Fruit fly (Drosophila melanogaster) whole organism, embryonic: ENCODE results near the gene CG9577.

ENCODE experiments used
- B-H2 ChIP-seq: fragments of 200-800 bp; sonication (Bioruptor generic); optimal IDR thresholded peaks from 2 replicates; lab custom pipeline; 2018; ENCODE audit warnings: missing biosample characterization, mild to moderate bottlenecking, missing genetic modification characterization
- Bteb2 ChIP-seq: fragments of 200-800 bp; sonication (Bioruptor generic); optimal IDR thresholded peaks from 2 replicates; lab custom pipeline; 2016; ENCODE audit warnings: missing biosample characterization, missing genetic modification characterization
- CG10431 ChIP-seq: fragments of 200-800 bp; sonication (Bioruptor generic); optimal IDR thresholded peaks from 3 replicates; lab custom pipeline; 2018; ENCODE audit warnings: missing biosample characterization, mild to moderate bottlenecking, missing genetic modification characterization
- CG10565 ChIP-seq: fragments of 200-800 bp; sonication (Bioruptor generic); optimal IDR thresholded peaks from 3 replicates; lab custom pipeline; 2016; ENCODE audit warnings: missing biosample characterization, mild to moderate bottlenecking, missing genetic modification characterization
- CG12104 ChIP-seq: fragments of 200-800 bp; sonication (Bioruptor generic); optimal IDR thresholded peaks from 3 replicates; lab custom pipeline; 2016; ENCODE audit warnings: missing biosample characterization, missing genetic modification characterization
- CG1233 ChIP-seq: fragments of 200-800 bp; sonication (Bioruptor generic); optimal IDR thresholded peaks from 4 replicates; lab custom pipeline; 2018; ENCODE audit warnings: missing biosample characterization, mild to moderate bottlenecking, missing genetic modification characterization
- CG12391 ChIP-seq: fragments of 200-800 bp; sonication (Bioruptor generic); optimal IDR thresholded peaks from 3 replicates; lab custom pipeline; 2018; ENCODE audit warnings: missing biosample characterization, mild to moderate bottlenecking, missing genetic modification characterization, moderate library complexity
- CG12769 ChIP-seq: fragments of 200-800 bp; sonication (Bioruptor generic); optimal IDR thresholded peaks from 2 replicates; lab custom pipeline; 2019; ENCODE audit warnings: missing biosample characterization, mild to moderate bottlenecking, missing genetic modification characterization, moderate library complexity
- CG14441 ChIP-seq: fragments of 200-800 bp; sonication (Bioruptor generic); IDR thresholded peaks from 2 replicates; pipeline ENCODE4 v1.3.6; 2022; ENCODE audit warnings: missing biosample characterization, missing genetic modification characterization
- CG15269 ChIP-seq: fragments of 200-800 bp; sonication (Bioruptor generic); optimal IDR thresholded peaks from 2 replicates; lab custom pipeline; 2018; ENCODE audit warnings: missing biosample characterization, mild to moderate bottlenecking, missing genetic modification characterization, moderate library complexity
- CG18476 ChIP-seq: fragments of 200-800 bp; sonication (Bioruptor generic); optimal IDR thresholded peaks from 2 replicates; lab custom pipeline; 2016; ENCODE audit warnings: missing biosample characterization, mild to moderate bottlenecking, missing genetic modification characterization
- CG2129 ChIP-seq: fragments of 200-800 bp; sonication (Bioruptor generic); IDR thresholded peaks from 2 replicates; pipeline ENCODE4 v1.3.6; 2022; ENCODE audit warnings: missing biosample characterization, missing genetic modification characterization; ENCODE audit not compliant: partially characterized antibody
- CoRest ChIP-seq: fragments of 200-800 bp; sonication (Bioruptor generic); optimal IDR thresholded peaks from 3 replicates; lab custom pipeline; 2018; ENCODE audit warnings: missing biosample characterization, mild to moderate bottlenecking, missing genetic modification characterization, moderate library complexity
- CrebB ChIP-seq: fragments of 200-800 bp; sonication (Bioruptor generic); optimal IDR thresholded peaks from 3 replicates; lab custom pipeline; 2018; ENCODE audit warnings: missing biosample characterization, mild to moderate bottlenecking, missing genetic modification characterization
- Dip3 ChIP-seq: fragments of 200-800 bp; sonication (Bioruptor generic); optimal IDR thresholded peaks from 3 replicates; lab custom pipeline; 2016; ENCODE audit warnings: missing biosample characterization, missing genetic modification characterization
- Gug ChIP-seq: fragments of 200-800 bp; sonication (Bioruptor generic); IDR thresholded peaks from 4 replicates; pipeline ENCODE4 v1.3.6; 2022; ENCODE audit warnings: missing biosample characterization, missing genetic modification characterization
- HLH4C ChIP-seq: fragments of 200-800 bp; sonication (Bioruptor generic); IDR thresholded peaks from 3 replicates; pipeline ENCODE4 v1.3.6; 2022; ENCODE audit warnings: missing biosample characterization, missing genetic modification characterization; ENCODE audit not compliant: partially characterized antibody
- Hmr ChIP-seq: fragments of 200-800 bp; sonication (Bioruptor generic); optimal IDR thresholded peaks from 3 replicates; lab custom pipeline; 2017; ENCODE audit warnings: mild to moderate bottlenecking, missing biosample characterization, missing genetic modification reagents, missing genetic modification characterization
- Hr3 ChIP-seq: fragments of 200-800 bp; sonication (Bioruptor generic); optimal IDR thresholded peaks from 3 replicates; lab custom pipeline; 2016; ENCODE audit warnings: missing biosample characterization, missing genetic modification characterization
- MBD-R2 ChIP-seq: fragments of 200-800 bp; sonication (Bioruptor generic); IDR thresholded peaks from 2 replicates; pipeline ENCODE4 v1.3.6; 2022; ENCODE audit warnings: missing biosample characterization, missing genetic modification characterization
- PHDP ChIP-seq: fragments of 200-800 bp; sonication (Bioruptor generic); optimal IDR thresholded peaks from 3 replicates; lab custom pipeline; 2018; ENCODE audit warnings: missing biosample characterization, mild to moderate bottlenecking, missing genetic modification characterization, moderate library complexity
- Six4 ChIP-seq: fragments of 200-800 bp; sonication (Bioruptor generic); optimal IDR thresholded peaks from 2 replicates; lab custom pipeline; 2016; ENCODE audit warnings: missing biosample characterization, missing genetic modification characterization
- Sry-δ ChIP-seq: fragments of 200-800 bp; sonication (Bioruptor generic); optimal IDR thresholded peaks from 2 replicates; lab custom pipeline; 2016; ENCODE audit warnings: missing biosample characterization, missing genetic modification characterization
- Stat92E ChIP-seq, 3 experiments: fragments of >200 bp in 2 of 3; fragments of 200-800 bp in 1 of 3; sonication (Bioruptor generic) in 1 of 3; optimal IDR thresholded peaks; 2 replicates each; lab custom pipeline; 2017 to 2019; ENCODE audit warnings: missing biosample characterization in 3 of 3, missing genetic modification characterization in 3 of 3, mild to moderate bottlenecking in 1 of 3, moderate library complexity in 1 of 3
- abd-A ChIP-seq: fragments of 200-800 bp; sonication (Bioruptor generic); optimal IDR thresholded peaks from 3 replicates; lab custom pipeline; 2019; ENCODE audit warnings: missing biosample characterization, mild to moderate bottlenecking, missing genetic modification characterization, moderate library complexity
- ara ChIP-seq: fragments of 200-800 bp; sonication (Bioruptor generic); IDR thresholded peaks from 2 replicates; pipeline ENCODE4 v1.3.6; 2022; ENCODE audit warnings: missing biosample characterization, missing genetic modification characterization
- ase ChIP-seq: fragments of 200-800 bp; sonication (Bioruptor generic); IDR thresholded peaks from 3 replicates; pipeline ENCODE4 v1.3.6; 2022; ENCODE audit warnings: missing biosample characterization, missing genetic modification characterization
- chinmo ChIP-seq: fragments of 200-800 bp; sonication (Bioruptor generic); IDR thresholded peaks from 4 replicates; pipeline ENCODE4 v1.3.6; 2022; ENCODE audit warnings: missing biosample characterization, missing genetic modification characterization; ENCODE audit not compliant: partially characterized antibody
- fd96Cb ChIP-seq: fragments of 200-800 bp; sonication (Bioruptor generic); optimal IDR thresholded peaks from 2 replicates; lab custom pipeline; 2018; ENCODE audit warnings: missing biosample characterization, mild to moderate bottlenecking, missing genetic modification characterization, moderate library complexity
- gsb ChIP-seq: fragments of 200-800 bp; sonication (Bioruptor generic); IDR thresholded peaks from 2 replicates; pipeline ENCODE4 v1.3.6; 2022; ENCODE audit warnings: missing biosample characterization, missing genetic modification characterization
- ham ChIP-seq: fragments of 200-800 bp; sonication (Bioruptor generic); IDR thresholded peaks from 2 replicates; pipeline ENCODE4 v1.3.6; 2022; ENCODE audit warnings: missing biosample characterization, missing genetic modification characterization
- hbn ChIP-seq: fragments of 200-800 bp; sonication (Bioruptor generic); IDR thresholded peaks from 2 replicates; pipeline ENCODE4 v1.3.6; 2022; ENCODE audit warnings: missing biosample characterization, missing genetic modification characterization; ENCODE audit not compliant: partially characterized antibody
- ken ChIP-seq: fragments of 200-800 bp; sonication (Bioruptor generic); IDR thresholded peaks from 3 replicates; pipeline ENCODE4 v1.3.6; 2022; ENCODE audit warnings: missing biosample characterization, missing genetic modification characterization
- nmo ChIP-seq: fragments of 200-800 bp; sonication (Bioruptor generic); optimal IDR thresholded peaks from 2 replicates; lab custom pipeline; 2018; ENCODE audit warnings: missing biosample characterization, mild to moderate bottlenecking, missing genetic modification characterization, moderate library complexity
- pita ChIP-seq: fragments of 200-800 bp; sonication (Bioruptor generic); optimal IDR thresholded peaks from 2 replicates; lab custom pipeline; 2017; ENCODE audit warnings: missing biosample characterization, mild to moderate bottlenecking, missing genetic modification characterization
- ro ChIP-seq: fragments of 200-800 bp; sonication (Bioruptor generic); IDR thresholded peaks from 2 replicates; pipeline ENCODE4 v1.3.6; 2022; ENCODE audit warnings: missing biosample characterization, missing genetic modification characterization
- row ChIP-seq: fragments of 200-800 bp; sonication (Bioruptor generic); IDR thresholded peaks from 3 replicates; pipeline ENCODE4 v1.3.6; 2022; ENCODE audit warnings: missing biosample characterization, missing genetic modification characterization
- sens ChIP-seq: fragments of 200-800 bp; sonication (Bioruptor generic); peaks from one replicate; lab custom pipeline; 2016; ENCODE audit warnings: missing biosample characterization, missing genetic modification characterization
- sim ChIP-seq: fragments of 200-800 bp; sonication (Bioruptor generic); IDR thresholded peaks from 2 replicates; pipeline ENCODE4 v1.3.6; 2022; ENCODE audit warnings: missing biosample characterization, missing genetic modification characterization
- stwl ChIP-seq: fragments of 200-800 bp; sonication (Bioruptor generic); optimal IDR thresholded peaks from 3 replicates; lab custom pipeline; 2018; ENCODE audit warnings: missing biosample characterization, mild to moderate bottlenecking, missing genetic modification characterization, moderate library complexity
- sug ChIP-seq: fragments of 200-800 bp; optimal IDR thresholded peaks from 2 replicates; lab custom pipeline; 2019; ENCODE audit warnings: missing biosample characterization, mild to moderate bottlenecking, missing genetic modification characterization, moderate library complexity
- wek ChIP-seq: fragments of 200-800 bp; sonication (Bioruptor generic); optimal IDR thresholded peaks from 3 replicates; lab custom pipeline; 2018; ENCODE audit warnings: missing biosample characterization, mild to moderate bottlenecking, missing genetic modification characterization, moderate library complexity

Gene CG9577

dm6 chrX:20173464-20173995 is 7.1 kb downstream of the CG9577 start, which contains the start of gene AnxB10 (continued):
- no peak for TF ChIP-seq ro
- TF ChIP-seq stwl (tag; lab: Kevin White, UChicago), result no peak
- TF ChIP-seq CrebB, result no peak
- TF ChIP-seq CG18476 (GFP tag; lab: Kevin White, UChicago), result peak; percentile 52
- TF ChIP-seq CG12391, result peak; percentile 46
- TF ChIP-seq ken (GFP tag; lab: Robert Waterston, UW), result no peak
- no peak for TF ChIP-seq ase (GFP tag; lab: Robert Waterston, UW)
- no peak for TF ChIP-seq CG10431 (GFP tag; lab: Kevin White, UChicago)
- peak; percentile 55 for TF ChIP-seq CG15269
- TF ChIP-seq abd-A (tag; lab: Kevin White, UChicago), result no peak
- TF ChIP-seq MBD-R2 (GFP tag; lab: Robert Waterston, UW), result peak; percentile 21; the same call in 1 of the 2 replicates
- TF ChIP-seq Stat92E (GFP tag; optimal IDR thresholded peaks at IDR 0.05; lab: Kevin White, UChicago), result no peak
- peak; percentile 57 for TF ChIP-seq CG1233 (GFP tag; lab: Kevin White, UChicago)
- TF ChIP-seq Dip3 (GFP tag; lab: Kevin White, UChicago), result peak; percentile 48
- TF ChIP-seq sim (GFP tag; lab: Robert Waterston, UW), result no peak; the same call in 1 of the 2 replicates
- peak; percentile 58 for TF ChIP-seq row (GFP tag; lab: Robert Waterston, UW)
- TF ChIP-seq pita (GFP tag; lab: Kevin White, UChicago), result no peak
- no peak for TF ChIP-seq chinmo
- no peak for TF ChIP-seq CG10565 (GFP tag; lab: Kevin White, UChicago)
- TF ChIP-seq Gug, result 0 out of 4 replicates have a peak, but pooled peaks have one; percentile 20
- TF ChIP-seq wek (GFP tag; lab: Kevin White, UChicago), result no peak
- peak; percentile 67 for TF ChIP-seq fd96Cb (tag; lab: Kevin White, UChicago)
- peak; percentile 4 for TF ChIP-seq sug (tag; lab: Kevin White, UChicago)
- TF ChIP-seq ara (GFP tag; lab: Robert Waterston, UW), result 0 out of 2 replicates have a peak, but pooled peaks have one; percentile 22
- no peak for TF ChIP-seq hbn (GFP tag; lab: Robert Waterston, UW)
- TF ChIP-seq gsb (GFP tag; lab: Robert Waterston, UW), result no peak
- TF ChIP-seq B-H2 (GFP tag; lab: Kevin White, UChicago), result no peak
- no peak for TF ChIP-seq Bteb2 (GFP tag; lab: Kevin White, UChicago)
- TF ChIP-seq CG14441, result peak; percentile 55; the same call in 1 of the 2 replicates
- TF ChIP-seq PHDP (tag; lab: Kevin White, UChicago), result peak; percentile 36
- TF ChIP-seq CG12769 (tag; lab: Kevin White, UChicago), result no peak
- TF ChIP-seq Hr3 (GFP tag; lab: Kevin White, UChicago), result peak; percentile 26
- TF ChIP-seq ham (GFP tag; lab: Robert Waterston, UW), result no peak
- peak; percentile 25 for TF ChIP-seq Sry-δ (GFP tag; lab: Kevin White, UChicago)
- TF ChIP-seq HLH4C (GFP tag; lab: Robert Waterston, UW), result no peak
- TF ChIP-seq CoRest (tag; lab: Kevin White, UChicago), result peak; percentile 61
- TF ChIP-seq CG12104, result peak; percentile 42
- peak; percentile 67 for TF ChIP-seq nmo (GFP tag; lab: Kevin White, UChicago)
- TF ChIP-seq Hmr (GFP tag; lab: Kevin White, UChicago), result no peak
- TF ChIP-seq sens (GFP tag; lab: Kevin White, UChicago), result peak; percentile 93
- TF ChIP-seq Six4 (GFP tag; lab: Kevin White, UChicago), result peak; percentile 61
- TF ChIP-seq CG2129 (GFP tag; lab: Robert Waterston, UW), result no peak
